Worm (Caenorhabditis elegans): ENCODE measurements around the gene C27D8.2.

DNA sequence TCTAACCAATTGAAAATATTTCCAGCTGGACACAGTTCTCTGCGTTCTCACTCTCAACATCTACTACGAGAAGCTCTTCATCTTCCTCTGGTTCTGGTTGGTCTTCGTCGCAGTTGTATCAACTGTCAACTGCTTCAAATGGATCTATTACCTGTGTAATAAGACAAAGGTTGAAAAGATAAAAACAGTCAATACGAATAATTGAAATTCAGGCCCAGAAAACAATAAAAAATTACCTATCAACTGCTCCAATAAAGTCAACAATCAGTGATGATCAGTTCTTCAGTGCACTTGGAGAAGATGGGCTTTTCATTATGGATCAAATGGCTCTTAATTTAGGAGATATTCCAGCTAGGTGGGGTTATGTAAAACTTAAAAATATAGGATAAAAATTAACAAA lies 37.7 kb downstream of the C27D8.2 start:
- TF ChIP-seq T22C8.4 (GFP tag; IDR thresholded peaks at IDR 0.05): no peak
- no peak for TF ChIP-seq flt-1 (GFP tag; IDR thresholded peaks at IDR 0.05)
- TF ChIP-seq ref-1 (GFP tag; conservative IDR thresholded peaks at IDR 0.05): no peak
- TF ChIP-seq klf-2 (GFP tag; conservative IDR thresholded peaks at IDR 0.05): no peak
- TF ChIP-seq med-1 (GFP tag; optimal IDR thresholded peaks at IDR 0.05; ENCODE audit: insufficient read depth): no peak

Data from whole organism, midembryonic.